Fruit fly (Drosophila melanogaster) whole organism, prepupa: Measurements from ENCODE around the gene bdl.

Experiments
- Blimp-1 ChIP-seq: fragments of 200-800 bp; sonication (Bioruptor generic); optimal IDR thresholded peaks from 3 replicates; lab custom pipeline; 2017; ENCODE audit warnings: missing biosample characterization, missing genetic modification characterization, mild to moderate bottlenecking, moderate library complexity, missing genetic modification reagents
- CG11294 ChIP-seq: fragments of 200-800 bp; sonication (Bioruptor generic); IDR thresholded peaks from 2 replicates; pipeline ENCODE4 v1.3.6; 2022; ENCODE audit warnings: missing biosample characterization, missing genetic modification characterization
- CG11902 ChIP-seq: fragments of 200-800 bp; sonication (Bioruptor generic); optimal IDR thresholded peaks from 3 replicates; lab custom pipeline; 2016; ENCODE audit warnings: missing biosample characterization, missing genetic modification characterization
- CG15336 ChIP-seq: fragments of 200-800 bp; sonication (Bioruptor generic); IDR thresholded peaks from 2 replicates; pipeline ENCODE4 v1.3.6; 2022; ENCODE audit warnings: missing biosample characterization, missing genetic modification characterization
- CG1621 ChIP-seq: fragments of 200-800 bp; sonication (Bioruptor generic); optimal IDR thresholded peaks from 3 replicates; lab custom pipeline; 2018; ENCODE audit warnings: missing biosample characterization, mild to moderate bottlenecking, missing genetic modification characterization
- CG3032 ChIP-seq: fragments of 200-800 bp; optimal IDR thresholded peaks from 2 replicates; lab custom pipeline; 2019; ENCODE audit warnings: missing biosample characterization, mild to moderate bottlenecking, missing genetic modification characterization, moderate library complexity
- CG34406 ChIP-seq: fragments of 200-800 bp; sonication (Bioruptor generic); optimal IDR thresholded peaks from 3 replicates; lab custom pipeline; 2016; ENCODE audit warnings: missing biosample characterization, missing genetic modification characterization
- CG3919 ChIP-seq: fragments of 200-800 bp; sonication (Bioruptor generic); optimal IDR thresholded peaks from 3 replicates; lab custom pipeline; 2016; ENCODE audit warnings: missing biosample characterization, missing genetic modification characterization
- CG6163 ChIP-seq: fragments of 200-800 bp; sonication (Bioruptor generic); IDR thresholded peaks from 3 replicates; pipeline ENCODE4 v1.3.6; 2022; ENCODE audit warnings: missing biosample characterization, missing genetic modification characterization
- CG6276 ChIP-seq: fragments of 200-800 bp; sonication (Bioruptor generic); optimal IDR thresholded peaks from 2 replicates; lab custom pipeline; 2017; ENCODE audit warnings: missing biosample characterization, mild to moderate bottlenecking, missing genetic modification characterization
- CG6808 ChIP-seq: fragments of 200-800 bp; sonication (Bioruptor generic); optimal IDR thresholded peaks from 3 replicates; lab custom pipeline; 2017; ENCODE audit warnings: missing biosample characterization, missing genetic modification characterization, mild to moderate bottlenecking, moderate library complexity, missing genetic modification reagents
- CG6854 ChIP-seq: fragments of 200-800 bp; sonication (Bioruptor generic); optimal IDR thresholded peaks from 2 replicates; lab custom pipeline; 2017; ENCODE audit warnings: missing biosample characterization, mild to moderate bottlenecking, missing genetic modification characterization
- CG7368 ChIP-seq: fragments of 200-800 bp; sonication (Bioruptor generic); optimal IDR thresholded peaks from 3 replicates; lab custom pipeline; 2016; ENCODE audit warnings: missing biosample characterization, missing genetic modification characterization
- CG8119 ChIP-seq: fragments of 200-800 bp; sonication (Bioruptor generic); IDR thresholded peaks from 3 replicates; pipeline ENCODE4 v1.3.6; 2022; ENCODE audit warnings: missing biosample characterization, missing genetic modification characterization
- CG9139 ChIP-seq: fragments of 200-800 bp; sonication (Bioruptor generic); optimal IDR thresholded peaks from 3 replicates; lab custom pipeline; 2017; ENCODE audit warnings: missing biosample characterization, mild to moderate bottlenecking, missing genetic modification characterization
- Eip78C ChIP-seq: fragments of 200-800 bp; sonication (Bioruptor generic); peaks from one replicate; lab custom pipeline; 2016; ENCODE audit warnings: missing biosample characterization, missing genetic modification characterization
- Ets96B ChIP-seq: fragments of 200-800 bp; optimal IDR thresholded peaks from 2 replicates; lab custom pipeline; 2019; ENCODE audit warnings: missing biosample characterization, mild to moderate bottlenecking, missing genetic modification characterization, moderate library complexity
- Lpt ChIP-seq: fragments of 200-800 bp; sonication (Bioruptor generic); optimal IDR thresholded peaks from 3 replicates; lab custom pipeline; 2016; ENCODE audit warnings: missing biosample characterization, missing genetic modification characterization
- Met ChIP-seq: fragments of 200-800 bp; sonication (Bioruptor generic); optimal IDR thresholded peaks from 3 replicates; lab custom pipeline; 2016; ENCODE audit warnings: missing biosample characterization, missing genetic modification characterization
- Sox15 ChIP-seq: fragments of 200-800 bp; sonication (Bioruptor generic); optimal IDR thresholded peaks from 3 replicates; lab custom pipeline; 2016; ENCODE audit warnings: missing biosample characterization, missing genetic modification characterization
- acj6 ChIP-seq: fragments of 200-800 bp; sonication (Bioruptor generic); optimal IDR thresholded peaks from 3 replicates; lab custom pipeline; 2016; ENCODE audit warnings: missing biosample characterization, missing genetic modification characterization
- dac ChIP-seq: fragments of 200-800 bp; sonication (Bioruptor generic); optimal IDR thresholded peaks from 2 replicates; lab custom pipeline; 2017; ENCODE audit warnings: missing biosample characterization, mild to moderate bottlenecking, missing genetic modification characterization
- dsx ChIP-seq: fragments of 200-800 bp; optimal IDR thresholded peaks from 3 replicates; lab custom pipeline; 2019; ENCODE audit warnings: missing biosample characterization, mild to moderate bottlenecking, missing genetic modification characterization, moderate library complexity; ENCODE audit not compliant: poor library complexity, severe bottlenecking
- eg ChIP-seq: fragments of 200-800 bp; sonication (Bioruptor generic); IDR thresholded peaks from 3 replicates; pipeline ENCODE4 v1.3.6; 2022; ENCODE audit warnings: missing biosample characterization, missing genetic modification characterization
- fd85E ChIP-seq: fragments of 200-800 bp; sonication (Bioruptor generic); optimal IDR thresholded peaks from 3 replicates; lab custom pipeline; 2016; ENCODE audit warnings: missing biosample characterization, missing genetic modification characterization
- fkh ChIP-seq: fragments of 200-800 bp; sonication (Bioruptor generic); optimal IDR thresholded peaks from 3 replicates; lab custom pipeline; 2017; ENCODE audit warnings: missing biosample characterization, mild to moderate bottlenecking, missing genetic modification characterization, moderate library complexity
- lz ChIP-seq: fragments of 200-800 bp; sonication (Bioruptor generic); optimal IDR thresholded peaks from 3 replicates; lab custom pipeline; 2016; ENCODE audit warnings: missing biosample characterization, missing genetic modification characterization
- spab ChIP-seq: fragments of 200-800 bp; sonication (Bioruptor generic); optimal IDR thresholded peaks from 2 replicates; lab custom pipeline; 2017; ENCODE audit warnings: missing biosample characterization, mild to moderate bottlenecking, missing genetic modification characterization, missing genetic modification reagents
- ss ChIP-seq, 2 experiments: fragments of 200-800 bp; sonication (Bioruptor generic); optimal IDR thresholded peaks; 2 replicates in 1 of 2; 3 replicates in 1 of 2; lab custom pipeline; 2017 to 2018; ENCODE audit warnings: mild to moderate bottlenecking in 2 of 2, missing biosample characterization in 2 of 2, missing genetic modification characterization in 2 of 2, moderate library complexity in 1 of 2
- svp ChIP-seq: fragments of 200-800 bp; sonication (Bioruptor generic); peaks from one replicate; lab custom pipeline; 2016; ENCODE audit warnings: missing biosample characterization, missing genetic modification characterization

The bdl gene

DNA sequence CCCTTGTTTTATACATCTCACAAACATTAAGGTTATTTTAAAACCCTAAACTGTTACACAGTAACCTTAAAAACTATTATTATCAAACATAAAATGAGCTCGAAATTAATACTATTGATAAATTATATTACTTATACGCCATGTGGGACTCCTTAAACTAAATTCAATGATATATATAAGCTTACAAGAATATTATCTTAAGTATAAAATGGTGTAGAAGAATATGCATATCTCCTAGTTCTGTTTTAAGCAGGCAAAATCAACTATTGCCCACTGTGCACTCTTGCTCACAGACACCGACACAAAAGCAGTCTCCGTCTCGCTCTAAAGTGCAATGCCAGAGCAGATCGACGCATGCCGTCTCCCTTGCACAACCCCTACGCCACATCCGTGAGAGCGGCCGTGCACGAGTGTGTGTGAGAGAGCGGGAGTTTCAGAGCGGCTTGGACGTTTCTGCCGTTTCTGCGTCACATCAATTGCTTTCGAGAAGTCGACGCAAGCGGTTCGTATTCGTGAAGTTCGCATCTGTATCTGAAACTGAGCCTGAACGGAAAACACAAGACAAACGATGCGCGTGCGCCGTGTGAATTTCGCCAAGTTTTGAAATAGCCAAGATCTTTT, 47.3 kb downstream of the bdl start (continued):
- TF ChIP-seq Blimp-1 (GFP tag; lab: Kevin White, UChicago), result peak; percentile 36
- peak; percentile 11 for TF ChIP-seq fd85E (GFP tag; lab: Kevin White, UChicago)
- TF ChIP-seq CG11902 (GFP tag; lab: Kevin White, UChicago), result peak; percentile 46
- TF ChIP-seq acj6 (GFP tag; lab: Kevin White, UChicago), result peak; percentile 60
- TF ChIP-seq fkh (GFP tag; lab: Kevin White, UChicago), result peak; percentile 4
- TF ChIP-seq CG11294 (GFP tag; lab: Robert Waterston, UW), result peak; percentile 19; the same call in 1 of the 2 replicates
- peak; percentile 55 for TF ChIP-seq CG1621
- peak; percentile 71 for TF ChIP-seq CG6854 (GFP tag; lab: Kevin White, UChicago)
- no peak for TF ChIP-seq CG3032

DNA sequence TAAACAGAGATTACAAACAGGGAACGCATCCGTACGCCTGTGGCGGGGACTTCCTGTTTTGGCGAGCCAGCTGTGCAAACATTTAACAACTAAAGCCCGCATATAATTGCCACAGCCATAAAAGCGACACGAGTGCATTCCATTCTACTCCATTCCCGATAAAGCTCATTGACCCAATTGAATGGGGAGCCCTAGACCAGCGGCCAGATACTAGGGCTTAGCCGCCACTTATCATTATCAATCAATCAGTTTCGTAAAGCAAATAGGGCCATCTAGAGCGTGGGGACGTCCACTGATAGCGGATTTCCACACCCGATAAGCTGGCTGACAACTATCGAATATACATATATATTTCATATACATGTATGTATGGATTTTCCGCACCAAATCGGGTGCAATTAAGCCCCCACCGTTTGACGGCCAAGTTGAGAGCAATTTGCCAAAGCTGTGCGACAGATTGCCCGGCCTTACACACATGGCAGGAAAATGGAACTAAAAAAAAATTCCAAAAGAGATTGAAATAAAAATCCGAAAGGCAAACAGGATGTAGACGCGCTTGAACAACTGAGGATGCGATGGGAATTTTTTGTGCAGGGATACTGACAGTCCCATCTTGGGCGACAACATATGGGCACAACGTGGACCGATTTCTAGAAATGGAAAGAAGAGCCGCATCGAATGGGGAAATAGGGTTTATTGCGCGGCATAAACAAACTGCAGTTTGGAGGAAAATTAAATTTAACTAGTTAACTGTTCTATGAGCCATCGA, 48.6 kb downstream of the bdl start:
- TF ChIP-seq fkh (GFP tag; lab: Kevin White, UChicago) (peak; percentile 29), Eip78C (no peak), CG1621 (no peak), svp (GFP tag; lab: Kevin White, UChicago) (peak; percentile 25), lz (GFP tag; lab: Kevin White, UChicago) (no peak)
- TF ChIP-seq, all 60 proteins: peak for 2

DNA sequence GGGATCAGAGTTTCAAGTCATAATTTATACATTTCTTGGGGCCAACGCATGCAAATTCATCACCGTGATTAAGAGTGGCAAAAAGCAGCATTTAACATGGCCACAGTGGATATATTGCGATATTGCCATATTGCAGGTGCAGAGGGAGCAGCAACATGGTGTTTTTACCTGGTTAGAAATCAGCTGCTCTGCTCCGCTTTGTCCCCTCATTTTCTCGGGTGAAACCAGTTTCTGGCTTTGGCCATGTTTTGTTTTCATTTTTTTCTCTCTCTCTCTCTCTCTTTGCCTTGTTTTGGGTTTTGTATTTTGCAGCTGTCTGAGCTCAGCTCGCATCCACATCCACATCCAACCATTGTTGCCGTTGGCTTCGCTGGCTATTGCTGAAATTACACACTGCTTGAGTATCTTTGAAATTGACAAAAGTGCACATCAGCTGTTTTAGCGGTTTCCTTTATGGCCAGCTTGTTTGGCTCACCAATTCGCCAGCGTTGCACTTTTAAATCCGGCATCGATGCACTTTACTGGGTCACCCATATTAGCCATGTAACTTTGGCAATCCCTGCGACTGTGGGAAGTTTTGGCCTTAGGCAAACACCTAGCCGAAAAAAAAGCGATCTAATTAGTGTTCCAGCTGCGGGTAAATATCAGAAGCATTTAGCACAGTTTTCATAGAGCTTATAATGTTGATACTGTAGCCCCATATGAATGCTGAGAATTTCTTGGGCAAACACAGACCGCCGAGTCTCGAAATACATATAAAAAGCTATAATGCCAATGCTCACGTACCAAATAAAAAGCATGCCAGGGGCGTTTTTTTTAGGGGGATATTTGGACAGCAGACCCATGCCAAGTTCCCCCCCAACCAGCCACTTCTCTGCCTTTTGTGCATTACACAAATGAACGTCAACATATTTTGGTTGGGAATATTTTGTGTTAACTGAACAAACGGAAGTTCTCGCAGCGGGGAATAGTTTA, 51.0 kb downstream of the bdl start:
- TF ChIP-seq Met (GFP tag; lab: Kevin White, UChicago), result no peak
- peak; percentile 9 for TF ChIP-seq CG3032
- TF ChIP-seq CG9139, result peak; percentile 20
- no peak for TF ChIP-seq CG3919
- TF ChIP-seq spab (GFP tag; lab: Kevin White, UChicago), result peak; percentile 47
- peak; percentile 68 for TF ChIP-seq CG6808 (GFP tag; lab: Kevin White, UChicago)
- TF ChIP-seq CG8119 (GFP tag; lab: Robert Waterston, UW), result peak; percentile 45; the same call in 2 of the 3 replicates
- TF ChIP-seq ss (GFP tag; optimal IDR thresholded peaks at IDR 0.05; lab: Kevin White, UChicago), result peak; percentile 51 to 63
- TF ChIP-seq dsx (GFP tag; lab: Kevin White, UChicago), result peak; percentile 19
- TF ChIP-seq Blimp-1 (GFP tag; lab: Kevin White, UChicago), result no peak
- no peak for TF ChIP-seq lz (GFP tag; lab: Kevin White, UChicago)
- TF ChIP-seq CG6163 (GFP tag; lab: Robert Waterston, UW), result peak; percentile 16; the same call in 1 of the 3 replicates
- peak; percentile 82 for TF ChIP-seq fkh (GFP tag; lab: Kevin White, UChicago)
- TF ChIP-seq CG15336, result peak; percentile 25; the same call in 1 of the 2 replicates
- TF ChIP-seq CG7368 (GFP tag; lab: Kevin White, UChicago), result no peak
- peak; percentile 64 for TF ChIP-seq Eip78C
- TF ChIP-seq CG11902 (GFP tag; lab: Kevin White, UChicago), result no peak
- TF ChIP-seq CG6854 (GFP tag; lab: Kevin White, UChicago), result peak; percentile 40
- TF ChIP-seq eg (GFP tag; lab: Robert Waterston, UW), result peak; percentile 65; the same call in 2 of the 3 replicates
- TF ChIP-seq dac (GFP tag; lab: Kevin White, UChicago), result no peak
- peak; percentile 50 for TF ChIP-seq CG6276 (GFP tag; lab: Kevin White, UChicago)
- no peak for TF ChIP-seq Sox15 (GFP tag; lab: Kevin White, UChicago)
- TF ChIP-seq Ets96B (tag; lab: Kevin White, UChicago), result peak; percentile 2
- peak; percentile 56 for TF ChIP-seq Lpt (GFP tag; lab: Kevin White, UChicago)

DNA sequence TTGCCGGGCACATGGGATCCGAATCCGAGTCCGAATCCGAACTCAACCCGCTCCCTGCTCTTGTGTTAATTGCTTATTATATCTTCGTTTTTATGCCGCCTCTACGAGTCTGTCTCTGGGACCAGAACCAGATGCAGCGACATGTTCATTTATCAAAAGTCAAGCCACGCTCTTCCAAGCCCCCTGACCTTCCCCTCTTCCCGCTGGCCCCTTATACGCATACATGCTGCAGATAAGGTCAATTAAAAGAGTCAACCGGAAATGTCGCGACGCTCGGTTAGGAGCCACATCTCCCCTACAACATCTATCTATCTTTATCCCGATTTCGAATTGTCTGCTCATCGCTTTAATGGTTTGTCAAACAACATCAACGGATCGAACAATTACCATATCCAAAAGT, 53.4 kb downstream of the bdl start:
- TF ChIP-seq CG34406 (GFP tag; lab: Kevin White, UChicago), result no peak
- TF ChIP-seq svp (GFP tag; lab: Kevin White, UChicago), result peak; percentile 55
